Worm (Caenorhabditis elegans) whole organism, young adult: ENCODE data around the gene W08G11.1.

Experiments used
- B0336.3 ChIP-seq: fragments of 200-800 bp; sonication (Bioruptor generic); IDR thresholded peaks from 2 replicates; pipeline ENCODE4 v1.3.6; 2022; ENCODE audit warnings: missing genetic modification characterization, missing compliant biosample characterization
- C06A6.2 ChIP-seq: fragments of 200-800 bp; sonication (Bioruptor generic); conservative IDR thresholded peaks from 2 replicates; pipeline ENCODE4 v1.3.6; 2022; ENCODE audit warnings: missing genetic modification characterization, missing compliant biosample characterization
- F10E7.11 ChIP-seq: sonication (generic microtip); optimal IDR thresholded peaks from 2 replicates; lab custom pipeline; 2017; ENCODE audit warnings: mild to moderate bottlenecking, missing genetic modification characterization, moderate library complexity, missing compliant biosample characterization
- F22D6.2 ChIP-seq: sonication (generic microtip); optimal IDR thresholded peaks from 2 replicates; lab custom pipeline; 2016; ENCODE audit warnings: mild to moderate bottlenecking, missing genetic modification characterization, missing compliant biosample characterization
- T07F8.4 ChIP-seq: sonication (generic microtip); optimal IDR thresholded peaks from 2 replicates; lab custom pipeline; 2016; ENCODE audit warnings: mild to moderate bottlenecking, missing genetic modification characterization, moderate library complexity, missing compliant biosample characterization
- T26A5.8 ChIP-seq: sonication (generic microtip); optimal IDR thresholded peaks from 2 replicates; lab custom pipeline; 2016; ENCODE audit warnings: missing genetic modification characterization, missing compliant biosample characterization
- Y53G8AR.9 ChIP-seq: fragments of 200-800 bp; sonication (Bioruptor generic); conservative IDR thresholded peaks from 2 replicates; pipeline ENCODE4 v1.3.6; 2022; ENCODE audit warnings: missing genetic modification reagents, missing genetic modification characterization, missing compliant biosample characterization
- Y95B8A.8 ChIP-seq: fragments of 200-800 bp; sonication (Bioruptor generic); IDR thresholded peaks from 2 replicates; pipeline ENCODE4 v1.3.6; 2022; ENCODE audit warnings: missing genetic modification reagents, missing genetic modification characterization, missing compliant biosample characterization
- ZK185.1 ChIP-seq: sonication (generic microtip); optimal IDR thresholded peaks from 2 replicates; lab custom pipeline; 2016; ENCODE audit warnings: mild to moderate bottlenecking, missing genetic modification characterization, missing compliant biosample characterization; ENCODE audit not compliant: poor library complexity, severe bottlenecking
- aptf-2 ChIP-seq: fragments of 200-800 bp; sonication (Bioruptor generic); conservative IDR thresholded peaks from 2 replicates; pipeline ENCODE4 v1.3.6; 2022; ENCODE audit warnings: missing genetic modification reagents, missing genetic modification characterization, missing compliant biosample characterization
- atf-7 ChIP-seq: sonication (generic microtip); optimal IDR thresholded peaks from 2 replicates; lab custom pipeline; 2017; ENCODE audit warnings: mild to moderate bottlenecking, missing genetic modification characterization, missing compliant biosample characterization
- attf-6 ChIP-seq: fragments of 200-800 bp; sonication (Bioruptor generic); IDR thresholded peaks from 2 replicates; pipeline ENCODE4 v1.3.6; 2022; ENCODE audit warnings: missing genetic modification reagents, missing genetic modification characterization, missing compliant biosample characterization
- bed-1 ChIP-seq: fragments of 200-800 bp; sonication (Bioruptor generic); IDR thresholded peaks from 2 replicates; pipeline ENCODE4 v1.3.6; 2022; ENCODE audit warnings: missing genetic modification reagents, missing genetic modification characterization, missing compliant biosample characterization
- cebp-1 ChIP-seq, 2 experiments: fragments of 200-800 bp in 1 of 2; sonication (Bioruptor generic) in 1 of 2; sonication (generic microtip) in 1 of 2; IDR thresholded peaks in 1 of 2; optimal IDR thresholded peaks in 1 of 2; 2 replicates each; pipeline versions ENCODE4 v1.3.6 to Lab custom; 2017 to 2022; ENCODE audit warnings: missing compliant biosample characterization in 2 of 2, missing genetic modification characterization in 2 of 2, mild to moderate bottlenecking in 1 of 2, missing genetic modification reagents in 1 of 2, moderate library complexity in 1 of 2
- ceh-100 ChIP-seq: fragments of 200-800 bp; sonication (Bioruptor generic); IDR thresholded peaks from 2 replicates; pipeline ENCODE4 v1.3.6; 2022; ENCODE audit warnings: missing genetic modification reagents, missing genetic modification characterization, missing compliant biosample characterization
- ceh-58 ChIP-seq: fragments of 200-800 bp; sonication (Bioruptor generic); IDR thresholded peaks from 2 replicates; pipeline ENCODE4 v1.3.6; 2022; ENCODE audit warnings: missing genetic modification characterization, missing compliant biosample characterization
- ceh-79 ChIP-seq: sonication (generic microtip); optimal IDR thresholded peaks from 2 replicates; lab custom pipeline; 2017; ENCODE audit warnings: mild to moderate bottlenecking, missing genetic modification characterization, missing compliant biosample characterization
- ceh-91 ChIP-seq: fragments of 200-800 bp; sonication (Bioruptor generic); IDR thresholded peaks from 2 replicates; pipeline ENCODE4 v1.3.6; 2022; ENCODE audit warnings: missing genetic modification reagents, missing genetic modification characterization, missing compliant biosample characterization
- dox-1 ChIP-seq: fragments of 200-800 bp; sonication (Bioruptor generic); IDR thresholded peaks from 2 replicates; pipeline ENCODE4 v1.3.6; 2022; ENCODE audit warnings: missing genetic modification reagents, missing genetic modification characterization, missing compliant biosample characterization
- egl-18 ChIP-seq: fragments of 200-800 bp; sonication (Bioruptor generic); IDR thresholded peaks from 2 replicates; pipeline ENCODE4 v1.3.6; 2022; ENCODE audit warnings: missing genetic modification reagents, missing genetic modification characterization, missing compliant biosample characterization
- egrh-3 ChIP-seq: fragments of 200-800 bp; sonication (Bioruptor generic); IDR thresholded peaks from 2 replicates; pipeline ENCODE4 v1.3.6; 2022; ENCODE audit warnings: missing genetic modification reagents, missing genetic modification characterization, missing compliant biosample characterization
- ekl-4 ChIP-seq: fragments of 200-800 bp; sonication (Bioruptor generic); IDR thresholded peaks from 2 replicates; pipeline ENCODE4 v1.3.6; 2022; ENCODE audit warnings: missing genetic modification reagents, missing genetic modification characterization, missing compliant biosample characterization
- fkh-3 ChIP-seq: sonication (generic microtip); optimal IDR thresholded peaks from 2 replicates; lab custom pipeline; 2016; ENCODE audit warnings: mild to moderate bottlenecking, missing genetic modification characterization, missing compliant biosample characterization
- gei-17 ChIP-seq: fragments of 200-800 bp; sonication (Bioruptor generic); optimal IDR thresholded peaks from 2 replicates; lab custom pipeline; 2018; ENCODE audit warnings: mild to moderate bottlenecking, missing genetic modification characterization, missing compliant biosample characterization
- let-526 ChIP-seq: fragments of 200-800 bp; sonication (Bioruptor generic); IDR thresholded peaks from 2 replicates; pipeline ENCODE4 v1.3.6; 2022; ENCODE audit warnings: missing genetic modification reagents, missing genetic modification characterization, missing compliant biosample characterization
- let-607 ChIP-seq, 2 experiments: fragments of 200-800 bp in 1 of 2; sonication (Bioruptor generic) in 1 of 2; sonication (generic microtip) in 1 of 2; optimal IDR thresholded peaks; 2 replicates each; lab custom pipeline; 2016 to 2018; ENCODE audit warnings: mild to moderate bottlenecking in 2 of 2, missing compliant biosample characterization in 2 of 2, missing genetic modification characterization in 2 of 2, moderate library complexity in 2 of 2, missing genotype in 1 of 2
- lin-40 ChIP-seq: sonication (generic microtip); optimal IDR thresholded peaks from 2 replicates; lab custom pipeline; 2016; ENCODE audit warnings: missing genetic modification characterization, mild to moderate bottlenecking, missing compliant biosample characterization, missing genotype, missing genetic modification reagents
- madf-3 ChIP-seq: fragments of 200-800 bp; sonication (Bioruptor generic); IDR thresholded peaks from 2 replicates; pipeline ENCODE4 v1.3.6; 2022; ENCODE audit warnings: missing genetic modification reagents, missing genetic modification characterization, missing compliant biosample characterization
- madf-8 ChIP-seq: fragments of 200-800 bp; sonication (Bioruptor generic); conservative IDR thresholded peaks from 2 replicates; pipeline ENCODE4 v1.3.6; 2022; ENCODE audit warnings: missing genetic modification reagents, missing genetic modification characterization, missing compliant biosample characterization
- mes-4 ChIP-seq: sonication (generic microtip); optimal IDR thresholded peaks from 2 replicates; lab custom pipeline; 2016; ENCODE audit warnings: missing genotype, missing genetic modification characterization, missing compliant biosample characterization
- nhr-179 ChIP-seq: sonication (generic microtip); optimal IDR thresholded peaks from 2 replicates; lab custom pipeline; 2016; ENCODE audit warnings: mild to moderate bottlenecking, missing genetic modification characterization, missing compliant biosample characterization
- pha-4 ChIP-seq: fragments of 150-350 bp; sonication (generic microtip); optimal IDR thresholded peaks from 2 replicates; lab custom pipeline; 2014; ENCODE audit warnings: missing biosample characterization, missing genetic modification reagents, missing genetic modification characterization
- sea-2 ChIP-seq: fragments of 200-800 bp; sonication (Bioruptor generic); IDR thresholded peaks from 2 replicates; pipeline ENCODE4 v1.3.6; 2022; ENCODE audit warnings: missing genetic modification characterization, missing compliant biosample characterization
- snpc-1.3 ChIP-seq: sonication (generic microtip); optimal IDR thresholded peaks from 2 replicates; lab custom pipeline; 2017; ENCODE audit warnings: missing genetic modification characterization, mild to moderate bottlenecking, missing compliant biosample characterization, antibody characterized with exemption, moderate library complexity, missing genotype, missing genetic modification reagents; ENCODE audit not compliant: insufficient read depth
- snpc-4 ChIP-seq, 5 experiments: fragments of 150-350 bp in 1 of 5; sonication (generic microtip) in 4 of 5; optimal IDR thresholded peaks; 2 replicates each; lab custom pipeline; 2014 to 2018; ENCODE audit warnings: missing genetic modification characterization in 5 of 5, missing biosample characterization in 3 of 5, antibody characterized with exemption in 2 of 5, mild to moderate bottlenecking in 2 of 5, missing compliant biosample characterization in 2 of 5, missing genotype in 2 of 5, moderate library complexity in 2 of 5, missing genetic modification reagents in 1 of 5
- somi-1 ChIP-seq: fragments of 200-800 bp; sonication (Bioruptor generic); optimal IDR thresholded peaks from 2 replicates; lab custom pipeline; 2018; ENCODE audit warnings: mild to moderate bottlenecking, missing genetic modification characterization, missing compliant biosample characterization
- unc-62 ChIP-seq: fragments of 150-350 bp; optimal IDR thresholded peaks from 2 replicates; lab custom pipeline; 2014; ENCODE audit warnings: missing biosample characterization, missing genetic modification reagents, missing genetic modification characterization
- zim-3 ChIP-seq: sonication (generic microtip); optimal IDR thresholded peaks from 2 replicates; lab custom pipeline; 2017; ENCODE audit warnings: mild to moderate bottlenecking, missing genetic modification characterization, moderate library complexity, missing compliant biosample characterization
- ztf-22 ChIP-seq: fragments of 200-800 bp; sonication (Bioruptor generic); optimal IDR thresholded peaks from 2 replicates; lab custom pipeline; 2018; ENCODE audit warnings: mild to moderate bottlenecking, missing genetic modification characterization, moderate library complexity, missing compliant biosample characterization

Gene W08G11.1

DNA sequence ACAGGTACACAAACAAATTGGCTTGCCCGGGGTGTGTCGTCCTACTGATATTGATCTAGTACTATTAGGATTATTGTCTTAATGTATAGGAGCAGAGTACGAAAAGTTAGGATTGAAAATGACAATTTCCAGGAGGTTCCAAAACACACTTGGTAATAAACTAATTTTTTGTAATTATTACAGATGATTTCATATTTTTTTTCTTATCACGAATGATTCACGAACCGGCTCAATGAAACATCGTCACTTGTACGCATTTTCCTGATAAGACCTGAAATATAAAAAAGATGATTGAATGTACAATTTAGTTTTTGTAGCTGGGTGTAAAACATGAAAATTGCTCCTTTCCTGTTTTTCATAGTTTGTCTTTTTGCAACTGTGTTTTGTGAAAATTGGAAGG is 44.4 kb upstream of the W08G11.1 start, which contains the start of the genes C31A11.13 and oac-6:
C31A11.13 (minus strand) TSS at position 113 of the 400 bp plus-strand sequence.
oac-6 (plus strand) TSS at position 279 of the 400 bp plus-strand sequence.
- TF ChIP-seq snpc-4 (GFP tag; optimal IDR thresholded peaks at IDR 0.05; lab: Kevin White, UChicago): no peak
- TF ChIP-seq snpc-4 (tag; optimal IDR thresholded peaks at IDR 0.05; lab: Kevin White, UChicago): peak in 2 of 4 experiments; percentile 14 to 41
- no peak for TF ChIP-seq F22D6.2 (tag; lab: Kevin White, UChicago)

DNA sequence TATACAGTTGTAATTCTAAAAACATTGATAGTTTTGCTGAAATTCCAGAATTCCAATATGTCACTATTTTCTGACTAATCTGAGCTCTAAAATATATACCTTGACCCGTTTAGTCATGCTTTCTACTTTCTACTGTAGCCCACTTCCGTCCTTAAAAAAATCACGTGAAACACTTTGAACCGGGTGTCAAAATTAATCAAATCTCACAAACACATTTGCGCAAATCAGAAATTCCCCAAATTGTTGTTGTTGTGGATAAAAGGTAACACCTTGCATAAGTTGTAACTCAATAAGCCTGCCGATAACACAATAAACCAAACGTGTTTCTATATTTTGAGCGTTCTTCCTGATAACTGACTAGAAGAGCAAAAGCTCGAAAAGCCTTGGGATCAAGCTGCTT is 39.6 kb upstream of the W08G11.1 start, which contains the start of gene srxa-7:
srxa-7 (plus strand) TSS at position 301 of the 400 bp plus-strand sequence.
- TF ChIP-seq bed-1 (GFP tag; lab: Robert Waterston, UW) (no peak), mes-4 (tag; lab: Kevin White, UChicago) (no peak), B0336.3 (GFP tag; lab: Robert Waterston, UW) (no peak), snpc-4 (GFP tag; optimal IDR thresholded peaks at IDR 0.05; lab: Kevin White, UChicago) (no peak), snpc-4 (tag; optimal IDR thresholded peaks at IDR 0.05; lab: Kevin White, UChicago) (no peak), ceh-58 (GFP tag; lab: Robert Waterston, UW) (no peak), fkh-3 (tag; lab: Kevin White, UChicago) (no peak), gei-17 (GFP tag; lab: Kevin White, UChicago) (no peak), ZK185.1 (tag; lab: Kevin White, UChicago) (no peak), pha-4 (tag; lab: Kevin White, UChicago) (no peak), snpc-1.3 (no peak)

- TF ChIP-seq nhr-179 (tag; lab: Kevin White, UChicago) (no peak), atf-7 (tag; lab: Kevin White, UChicago) (no peak), gei-17 (GFP tag; lab: Kevin White, UChicago) (no peak), unc-62 (no peak), madf-3 (GFP tag; lab: Robert Waterston, UW) (no peak), zim-3 (tag; lab: Kevin White, UChicago) (no peak), let-526 (GFP tag; lab: Robert Waterston, UW) (no peak)
These were observed 38.5 kb upstream of the W08G11.1 start for ce11 chrV:16308343-16308742.

- TF ChIP-seq T26A5.8 (tag; lab: Kevin White, UChicago) (no peak), cebp-1 (GFP tag; IDR thresholded peaks at IDR 0.05; lab: Robert Waterston, UW) (no peak), cebp-1 (tag; optimal IDR thresholded peaks at IDR 0.05; lab: Kevin White, UChicago) (peak; percentile 85)
These were observed 37.3 kb upstream of the W08G11.1 start, which contains the start of gene oac-7 for ce11 chrV:16309523-16309922. TSS of gene oac-7 (plus strand) at chrV:16309805.

- TF ChIP-seq attf-6 (no peak), somi-1 (GFP tag; lab: Kevin White, UChicago) (no peak), T07F8.4 (no peak), ekl-4 (GFP tag; lab: Robert Waterston, UW) (no peak), madf-8 (GFP tag; lab: Robert Waterston, UW) (no peak), F10E7.11 (tag; lab: Kevin White, UChicago) (no peak), sea-2 (GFP tag; lab: Robert Waterston, UW) (no peak), egrh-3 (GFP tag; lab: Robert Waterston, UW) (no peak), ztf-22 (GFP tag; lab: Kevin White, UChicago) (no peak)
These were observed 31.9 kb upstream of the W08G11.1 start, which contains the start of gene str-214 for ce11 chrV:16315004-16315403. TSS of gene str-214 (plus strand) at chrV:16315304.

ce11 chrV:16317244-16317643 is 29.6 kb upstream of the W08G11.1 start, which contains the start of gene srh-180:
TSS of gene srh-180 (plus strand) at chrV:16317544.
- TF ChIP-seq egl-18 (GFP tag; lab: Robert Waterston, UW) (no peak), dox-1 (no peak), let-607 (tag; optimal IDR thresholded peaks at IDR 0.05; lab: Kevin White, UChicago) (no peak), C06A6.2 (no peak), ceh-79 (tag; lab: Kevin White, UChicago) (no peak), Y53G8AR.9 (GFP tag; lab: Robert Waterston, UW) (no peak), ceh-91 (GFP tag; lab: Robert Waterston, UW) (no peak), Y95B8A.8 (no peak), cebp-1 (GFP tag; IDR thresholded peaks at IDR 0.05; lab: Robert Waterston, UW) (no peak), cebp-1 (tag; optimal IDR thresholded peaks at IDR 0.05; lab: Kevin White, UChicago) (no peak), aptf-2 (GFP tag; lab: Robert Waterston, UW) (no peak), ceh-100 (GFP tag; lab: Robert Waterston, UW) (no peak), lin-40 (tag; lab: Kevin White, UChicago) (no peak)
